Fruit fly (Drosophila melanogaster) whole organism, adult: Measurements from ENCODE around the gene CG10029.

Source experiments
- CG14711 ChIP-seq: fragments of 200-800 bp; sonication (Bioruptor generic); optimal IDR thresholded peaks from 2 replicates; lab custom pipeline; 2018; ENCODE audit warnings: missing biosample characterization, mild to moderate bottlenecking, missing genetic modification characterization, moderate library complexity
- CG5204 ChIP-seq: fragments of 200-800 bp; sonication (Bioruptor generic); optimal IDR thresholded peaks from 2 replicates; lab custom pipeline; 2016; ENCODE audit warnings: missing biosample characterization, missing genetic modification characterization
- CG7045 ChIP-seq: fragments of 200-800 bp; sonication (Bioruptor generic); optimal IDR thresholded peaks from 2 replicates; lab custom pipeline; 2017; ENCODE audit warnings: missing biosample characterization, mild to moderate bottlenecking, missing genetic modification characterization
- Mnt ChIP-seq: fragments of 200-800 bp; sonication (Bioruptor generic); optimal IDR thresholded peaks from 2 replicates; lab custom pipeline; 2016; ENCODE audit warnings: missing biosample characterization, mild to moderate bottlenecking, missing genetic modification characterization
- bab1 ChIP-seq: fragments of 200-800 bp; sonication (Bioruptor generic); optimal IDR thresholded peaks from 3 replicates; lab custom pipeline; 2019; ENCODE audit warnings: missing biosample characterization, mild to moderate bottlenecking, missing genetic modification characterization, moderate library complexity
- cic ChIP-seq: fragments of 200-800 bp; sonication (Bioruptor generic); optimal IDR thresholded peaks from 2 replicates; lab custom pipeline; 2017; ENCODE audit warnings: missing biosample characterization, mild to moderate bottlenecking, missing genetic modification characterization, moderate library complexity
- cnc ChIP-seq, 2 experiments: fragments of >200 bp; optimal IDR thresholded peaks; 2 replicates each; lab custom pipeline; 2017
- kay ChIP-seq: fragments of 200-800 bp; sonication (Bioruptor generic); peaks from one replicate; lab custom pipeline; 2016; ENCODE audit warnings: missing biosample characterization, missing genetic modification characterization, borderline replicate concordance
- pad ChIP-seq: fragments of 200-800 bp; sonication (Bioruptor generic); optimal IDR thresholded peaks from 3 replicates; lab custom pipeline; 2017; ENCODE audit warnings: missing biosample characterization, missing genetic modification characterization, mild to moderate bottlenecking, moderate library complexity, missing genetic modification reagents
- tj ChIP-seq: fragments of 200-800 bp; sonication (Bioruptor generic); optimal IDR thresholded peaks from 3 replicates; lab custom pipeline; 2017; ENCODE audit warnings: missing biosample characterization, mild to moderate bottlenecking, missing genetic modification characterization, moderate library complexity

- TF ChIP-seq kay (GFP tag; lab: Kevin White, UChicago): no peak
- TF ChIP-seq pad (GFP tag; lab: Kevin White, UChicago): no peak
- TF ChIP-seq CG7045 (GFP tag; lab: Kevin White, UChicago): no peak
- no peak for TF ChIP-seq cnc (optimal IDR thresholded peaks at IDR 0.05; lab: Kevin White, UChicago)
- TF ChIP-seq CG5204 (GFP tag; lab: Kevin White, UChicago): no peak
- no peak for TF ChIP-seq bab1 (GFP tag; lab: Kevin White, UChicago)
- TF ChIP-seq CG14711: no peak
- TF ChIP-seq tj (GFP tag; lab: Kevin White, UChicago): no peak
- TF ChIP-seq Mnt (GFP tag; lab: Kevin White, UChicago): no peak
- no peak for TF ChIP-seq cic (GFP tag; lab: Kevin White, UChicago)
Observed at dm6 chr3R:7362023-7362422, 45.0 kb upstream of the CG10029 start, which contains the start of gene CG17944.
